Worm (Caenorhabditis elegans) whole organism, young adult: ENCODE data around the gene T25B9.3.

Experiments
- B0019.2 ChIP-seq: fragments of 200-800 bp; sonication (Bioruptor generic); conservative IDR thresholded peaks from 2 replicates; pipeline ENCODE4 v1.3.6; 2022; ENCODE audit warnings: missing genetic modification reagents, missing genetic modification characterization, missing compliant biosample characterization
- B0336.3 ChIP-seq: fragments of 200-800 bp; sonication (Bioruptor generic); IDR thresholded peaks from 2 replicates; pipeline ENCODE4 v1.3.6; 2022; ENCODE audit warnings: missing genetic modification characterization, missing compliant biosample characterization
- F23B12.7 ChIP-seq: sonication (generic microtip); optimal IDR thresholded peaks from 2 replicates; lab custom pipeline; 2017; ENCODE audit warnings: missing genetic modification characterization, mild to moderate bottlenecking, missing compliant biosample characterization, antibody characterized with exemption, moderate library complexity; ENCODE audit not compliant: insufficient read depth
- F37B4.10 ChIP-seq: fragments of 200-800 bp; sonication (Bioruptor generic); IDR thresholded peaks from 2 replicates; pipeline ENCODE4 v1.3.6; 2022; ENCODE audit warnings: missing genetic modification characterization, missing compliant biosample characterization
- F49E8.2 ChIP-seq: sonication (generic microtip); optimal IDR thresholded peaks from 3 replicates; lab custom pipeline; 2017; ENCODE audit warnings: missing genetic modification characterization, mild to moderate bottlenecking, missing compliant biosample characterization, antibody characterized with exemption, moderate library complexity; ENCODE audit not compliant: insufficient read depth
- F52B5.7 ChIP-seq: sonication (generic microtip); optimal IDR thresholded peaks from 2 replicates; lab custom pipeline; 2016; ENCODE audit warnings: mild to moderate bottlenecking, missing genetic modification characterization, missing compliant biosample characterization
- T26A5.8 ChIP-seq: sonication (generic microtip); optimal IDR thresholded peaks from 2 replicates; lab custom pipeline; 2016; ENCODE audit warnings: missing genetic modification characterization, missing compliant biosample characterization
- aptf-3 ChIP-seq: fragments of 200-800 bp; sonication (Bioruptor generic); IDR thresholded peaks from 2 replicates; pipeline ENCODE4 v1.3.6; 2022; ENCODE audit warnings: missing genetic modification characterization, missing compliant biosample characterization
- athp-1 ChIP-seq: sonication (generic microtip); optimal IDR thresholded peaks from 2 replicates; lab custom pipeline; 2017; ENCODE audit warnings: mild to moderate bottlenecking, missing genetic modification characterization, missing compliant biosample characterization
- attf-6 ChIP-seq: fragments of 200-800 bp; sonication (Bioruptor generic); IDR thresholded peaks from 2 replicates; pipeline ENCODE4 v1.3.6; 2022; ENCODE audit warnings: missing genetic modification reagents, missing genetic modification characterization, missing compliant biosample characterization
- cebp-1 ChIP-seq, 2 experiments: fragments of 200-800 bp in 1 of 2; sonication (Bioruptor generic) in 1 of 2; sonication (generic microtip) in 1 of 2; IDR thresholded peaks in 1 of 2; optimal IDR thresholded peaks in 1 of 2; 2 replicates each; pipeline versions ENCODE4 v1.3.6 to Lab custom; 2017 to 2022; ENCODE audit warnings: missing compliant biosample characterization in 2 of 2, missing genetic modification characterization in 2 of 2, mild to moderate bottlenecking in 1 of 2, missing genetic modification reagents in 1 of 2, moderate library complexity in 1 of 2
- ceh-40 ChIP-seq: fragments of 200-800 bp; sonication (Bioruptor generic); IDR thresholded peaks from 2 replicates; pipeline ENCODE4 v1.3.6; 2022; ENCODE audit warnings: missing genetic modification characterization, missing compliant biosample characterization
- ceh-91 ChIP-seq: fragments of 200-800 bp; sonication (Bioruptor generic); IDR thresholded peaks from 2 replicates; pipeline ENCODE4 v1.3.6; 2022; ENCODE audit warnings: missing genetic modification reagents, missing genetic modification characterization, missing compliant biosample characterization
- egl-18 ChIP-seq: fragments of 200-800 bp; sonication (Bioruptor generic); IDR thresholded peaks from 2 replicates; pipeline ENCODE4 v1.3.6; 2022; ENCODE audit warnings: missing genetic modification reagents, missing genetic modification characterization, missing compliant biosample characterization
- egrh-3 ChIP-seq: fragments of 200-800 bp; sonication (Bioruptor generic); IDR thresholded peaks from 2 replicates; pipeline ENCODE4 v1.3.6; 2022; ENCODE audit warnings: missing genetic modification reagents, missing genetic modification characterization, missing compliant biosample characterization
- fkh-3 ChIP-seq: sonication (generic microtip); optimal IDR thresholded peaks from 2 replicates; lab custom pipeline; 2016; ENCODE audit warnings: mild to moderate bottlenecking, missing genetic modification characterization, missing compliant biosample characterization
- gei-17 ChIP-seq: fragments of 200-800 bp; sonication (Bioruptor generic); optimal IDR thresholded peaks from 2 replicates; lab custom pipeline; 2018; ENCODE audit warnings: mild to moderate bottlenecking, missing genetic modification characterization, missing compliant biosample characterization
- hmg-1.2 ChIP-seq: fragments of 200-800 bp; sonication (Bioruptor generic); IDR thresholded peaks from 2 replicates; pipeline ENCODE4 v1.3.6; 2022; ENCODE audit warnings: missing genetic modification reagents, missing genetic modification characterization, missing compliant biosample characterization
- lag-1 ChIP-seq: fragments of 200-800 bp; sonication (Bioruptor generic); IDR thresholded peaks from 2 replicates; pipeline ENCODE4 v1.3.6; 2022; ENCODE audit warnings: missing genetic modification reagents, missing genetic modification characterization, missing compliant biosample characterization
- lsl-1 ChIP-seq: fragments of 200-800 bp; sonication (Bioruptor generic); optimal IDR thresholded peaks from 2 replicates; lab custom pipeline; 2018; ENCODE audit warnings: mild to moderate bottlenecking, missing genetic modification characterization, moderate library complexity, missing compliant biosample characterization
- lsy-27 ChIP-seq: sonication (generic microtip); optimal IDR thresholded peaks from 2 replicates; lab custom pipeline; 2017; ENCODE audit warnings: missing genetic modification characterization, mild to moderate bottlenecking, missing compliant biosample characterization, antibody characterized with exemption, missing genotype, borderline replicate concordance; ENCODE audit not compliant: insufficient read depth
- madf-8 ChIP-seq: fragments of 200-800 bp; sonication (Bioruptor generic); conservative IDR thresholded peaks from 2 replicates; pipeline ENCODE4 v1.3.6; 2022; ENCODE audit warnings: missing genetic modification reagents, missing genetic modification characterization, missing compliant biosample characterization
- mes-4 ChIP-seq: sonication (generic microtip); optimal IDR thresholded peaks from 2 replicates; lab custom pipeline; 2016; ENCODE audit warnings: missing genotype, missing genetic modification characterization, missing compliant biosample characterization
- mxl-1 ChIP-seq: sonication (generic microtip); optimal IDR thresholded peaks from 2 replicates; lab custom pipeline; 2016; ENCODE audit warnings: missing genetic modification characterization, missing compliant biosample characterization
- nfya-1 ChIP-seq: sonication (generic microtip); optimal IDR thresholded peaks from 2 replicates; lab custom pipeline; 2017; ENCODE audit warnings: antibody characterized with exemption, missing compliant biosample characterization, missing genetic modification characterization, borderline replicate concordance; ENCODE audit not compliant: insufficient read depth
- nfya-2 ChIP-seq: fragments of 200-800 bp; sonication (Bioruptor generic); IDR thresholded peaks from 2 replicates; pipeline ENCODE4 v1.3.6; 2022; ENCODE audit warnings: missing genetic modification reagents, missing genetic modification characterization, missing compliant biosample characterization
- nhr-120 ChIP-seq: fragments of 200-800 bp; sonication (Bioruptor generic); IDR thresholded peaks from 2 replicates; pipeline ENCODE4 v1.3.6; 2022; ENCODE audit warnings: missing genetic modification characterization, missing compliant biosample characterization
- nhr-179 ChIP-seq: sonication (generic microtip); optimal IDR thresholded peaks from 2 replicates; lab custom pipeline; 2016; ENCODE audit warnings: mild to moderate bottlenecking, missing genetic modification characterization, missing compliant biosample characterization
- nhr-90 ChIP-seq: sonication (generic microtip); optimal IDR thresholded peaks from 2 replicates; lab custom pipeline; 2016; ENCODE audit warnings: missing genotype, mild to moderate bottlenecking, missing genetic modification characterization, missing compliant biosample characterization
- pha-4 ChIP-seq: fragments of 150-350 bp; sonication (generic microtip); optimal IDR thresholded peaks from 2 replicates; lab custom pipeline; 2014; ENCODE audit warnings: missing biosample characterization, missing genetic modification reagents, missing genetic modification characterization
- rcor-1 ChIP-seq: fragments of 200-800 bp; sonication (Bioruptor generic); IDR thresholded peaks from 2 replicates; pipeline ENCODE4 v1.3.6; 2022; ENCODE audit warnings: missing genetic modification reagents, missing genetic modification characterization, missing compliant biosample characterization
- snpc-3.4 ChIP-seq: sonication (generic microtip); optimal IDR thresholded peaks from 2 replicates; lab custom pipeline; 2017; ENCODE audit warnings: missing genetic modification characterization, mild to moderate bottlenecking, missing compliant biosample characterization, antibody characterized with exemption, moderate library complexity, missing genotype, missing genetic modification reagents
- sptf-2 ChIP-seq: fragments of 200-800 bp; sonication (Bioruptor generic); optimal IDR thresholded peaks from 2 replicates; lab custom pipeline; 2018; ENCODE audit warnings: mild to moderate bottlenecking, missing genetic modification characterization, missing compliant biosample characterization
- unc-130 ChIP-seq: sonication (generic microtip); optimal IDR thresholded peaks from 2 replicates; lab custom pipeline; 2016; ENCODE audit warnings: missing genetic modification reagents, missing genetic modification characterization, missing compliant biosample characterization
- xnd-1 ChIP-seq: sonication (generic microtip); optimal IDR thresholded peaks from 2 replicates; lab custom pipeline; 2016; ENCODE audit warnings: missing genotype, missing genetic modification reagents, missing genetic modification characterization, missing compliant biosample characterization
- ztf-25 ChIP-seq: fragments of 200-800 bp; sonication (Bioruptor generic); IDR thresholded peaks from 2 replicates; pipeline ENCODE4 v1.3.6; 2022; ENCODE audit warnings: missing genetic modification reagents, missing genetic modification characterization, missing compliant biosample characterization

T25B9.3 gene

DNA sequence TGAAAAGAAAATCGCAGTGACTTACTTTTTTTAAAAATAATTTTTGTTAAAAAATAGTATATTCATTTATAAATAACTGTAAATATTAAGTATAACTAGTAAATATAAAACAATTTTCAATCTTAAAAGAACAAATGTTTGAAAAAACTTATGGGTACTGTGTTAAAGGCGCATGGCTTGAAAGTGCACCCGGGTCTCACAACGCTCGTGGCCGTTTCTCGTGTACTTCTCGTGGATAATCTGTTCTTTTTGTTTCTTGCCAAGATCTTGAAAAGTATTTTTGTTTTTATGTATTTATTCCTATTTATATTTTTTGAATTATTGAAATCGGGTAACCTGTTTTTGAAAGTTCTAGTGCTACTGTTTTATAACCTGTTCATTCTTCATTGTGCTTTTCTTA lies 21.5 kb downstream of the T25B9.3 start (continued):
- TF ChIP-seq F49E8.2 (peak; percentile 35), xnd-1 (peak; percentile 83), lsl-1 (GFP tag; lab: Kevin White, UChicago) (peak; percentile 89), egl-18 (GFP tag; lab: Robert Waterston, UW) (no peak), athp-1 (tag; lab: Kevin White, UChicago) (no peak), F52B5.7 (tag; lab: Kevin White, UChicago) (no peak), pha-4 (tag; lab: Kevin White, UChicago) (no peak), mes-4 (tag; lab: Kevin White, UChicago) (no peak), attf-6 (GFP tag; lab: Robert Waterston, UW) (0 out of 2 replicates have a peak, but pooled peaks have one; percentile 30), aptf-3 (GFP tag; lab: Robert Waterston, UW) (no peak), T26A5.8 (tag; lab: Kevin White, UChicago) (no peak), B0019.2 (no peak), madf-8 (GFP tag; lab: Robert Waterston, UW) (peak; percentile 84), B0336.3 (GFP tag; lab: Robert Waterston, UW) (no peak), F37B4.10 (GFP tag; lab: Robert Waterston, UW) (no peak), F23B12.7 (tag; lab: Kevin White, UChicago) (peak; percentile 37), unc-130 (GFP tag; lab: Kevin White, UChicago) (peak; percentile 41), nhr-120 (GFP tag; lab: Robert Waterston, UW) (no peak), fkh-3 (tag; lab: Kevin White, UChicago) (no peak), lsy-27 (tag; lab: Kevin White, UChicago) (no peak), egrh-3 (GFP tag; lab: Robert Waterston, UW) (no peak), ztf-25 (no peak), mxl-1 (tag; lab: Kevin White, UChicago) (no peak), gei-17 (GFP tag; lab: Kevin White, UChicago) (no peak), nfya-1 (tag; lab: Kevin White, UChicago) (no peak), rcor-1 (GFP tag; lab: Robert Waterston, UW) (peak; percentile 51; the same call in 1 of the 2 replicates)

DNA sequence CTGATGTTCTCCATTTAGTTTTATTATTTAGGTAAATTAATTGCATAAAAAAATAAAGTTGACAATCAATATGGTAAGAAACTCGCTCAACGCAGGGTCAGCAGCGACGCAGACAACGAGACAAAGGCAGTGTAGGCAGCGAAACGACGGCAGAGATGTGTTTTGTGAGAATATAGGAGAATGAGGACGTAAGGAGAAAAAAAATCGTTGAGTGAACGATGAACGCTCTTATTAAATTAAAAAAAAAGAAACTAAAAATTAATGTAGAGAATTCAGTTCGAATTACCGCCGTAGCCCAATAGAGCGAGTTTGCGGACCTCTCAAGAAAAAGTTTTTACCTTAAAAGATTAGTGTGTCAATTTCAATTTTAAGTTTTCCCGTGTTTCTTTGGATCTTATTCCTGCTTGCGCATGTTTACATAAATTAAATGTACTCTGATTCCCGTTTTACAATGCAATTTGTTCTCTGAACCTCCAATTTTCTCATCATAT lies 23.6 kb downstream of the T25B9.3 start, which contains the start of gene T25B9.8:
T25B9.8 (minus strand) TSS at position 51 of the 491 bp plus-strand sequence.
- TF ChIP-seq hmg-1.2 (GFP tag; lab: Robert Waterston, UW), result peak; percentile 65; the same call in 1 of the 2 replicates
- TF ChIP-seq nhr-90 (tag; lab: Kevin White, UChicago), result no peak

DNA sequence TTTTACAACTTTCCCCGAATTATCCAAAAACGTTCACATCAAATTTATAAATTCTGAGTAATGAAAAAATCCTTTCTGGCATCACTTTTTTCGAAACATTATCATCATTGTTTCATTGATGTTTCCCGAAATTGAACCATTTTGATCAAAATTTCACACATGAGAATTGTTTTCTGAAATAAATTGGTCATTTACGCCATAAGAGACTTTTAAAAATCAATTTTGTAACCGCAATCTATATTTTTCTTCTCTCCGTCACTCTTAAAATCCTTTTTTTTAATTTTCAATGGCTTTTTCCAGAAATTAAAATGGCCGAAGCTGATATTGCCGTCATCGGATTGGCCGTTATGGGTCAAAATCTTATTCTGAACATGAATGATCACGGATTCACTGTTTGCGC lies 24.8 kb downstream of the T25B9.3 start, which contains the start of gene T25B9.9:
T25B9.9 (plus strand) TSS at position 301 of the 400 bp plus-strand sequence.
- TF ChIP-seq lag-1 (GFP tag; lab: Robert Waterston, UW), result no peak
- no peak for TF ChIP-seq nfya-2 (GFP tag; lab: Robert Waterston, UW)
- no peak for TF ChIP-seq T26A5.8 (tag; lab: Kevin White, UChicago)
- no peak for TF ChIP-seq ceh-91
- no peak for TF ChIP-seq nhr-179
- no peak for TF ChIP-seq snpc-3.4
- no peak for TF ChIP-seq sptf-2 (GFP tag; lab: Kevin White, UChicago)
- no peak for TF ChIP-seq cebp-1 (GFP tag; IDR thresholded peaks at IDR 0.05; lab: Robert Waterston, UW)
- no peak for TF ChIP-seq cebp-1 (tag; optimal IDR thresholded peaks at IDR 0.05; lab: Kevin White, UChicago)
- no peak for TF ChIP-seq ceh-40 (GFP tag; lab: Robert Waterston, UW)
